Worm (Caenorhabditis elegans): ENCODE results near the gene cpl-1.

The cpl-1 gene

DNA sequence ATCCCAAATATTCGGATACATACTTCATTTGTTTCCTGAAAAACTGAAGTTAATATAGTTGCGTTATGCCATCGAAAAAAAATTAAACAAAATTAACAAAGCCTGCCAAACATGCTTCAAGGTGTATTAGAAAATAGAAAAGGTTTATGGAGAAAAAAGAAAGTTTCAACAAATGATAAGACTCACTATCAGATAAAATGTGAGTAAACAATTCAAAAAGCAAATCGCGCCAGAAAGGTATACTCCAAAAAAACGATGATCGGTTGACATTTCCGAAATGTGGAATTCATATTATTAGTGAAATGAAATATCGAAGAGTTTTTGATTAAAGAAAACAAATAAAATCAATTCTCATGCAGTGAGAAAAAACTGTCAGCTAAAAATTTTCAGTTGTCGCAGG is 25.7 kb upstream of the cpl-1 start, which contains the start of gene Y70C5A.3:
Gene Y70C5A.3 (minus strand): TSS at position 50 of the 400 bp plus-strand sequence.
- TF ChIP-seq zip-8 (tag; optimal IDR thresholded peaks at IDR 0.05): no peak
- TF ChIP-seq mab-5 (tag; optimal IDR thresholded peaks at IDR 0.05): no peak
- TF ChIP-seq nhr-2 (tag; optimal IDR thresholded peaks at IDR 0.05): no peak
- TF ChIP-seq ces-1 (GFP tag; optimal IDR thresholded peaks at IDR 0.05): no peak
- no peak for TF ChIP-seq sem-2 (GFP tag; optimal IDR thresholded peaks at IDR 0.05)
- no peak for TF ChIP-seq bed-3 (GFP tag; optimal IDR thresholded peaks at IDR 0.05)
- TF ChIP-seq nhr-76 (tag; optimal IDR thresholded peaks at IDR 0.05): no peak

DNA sequence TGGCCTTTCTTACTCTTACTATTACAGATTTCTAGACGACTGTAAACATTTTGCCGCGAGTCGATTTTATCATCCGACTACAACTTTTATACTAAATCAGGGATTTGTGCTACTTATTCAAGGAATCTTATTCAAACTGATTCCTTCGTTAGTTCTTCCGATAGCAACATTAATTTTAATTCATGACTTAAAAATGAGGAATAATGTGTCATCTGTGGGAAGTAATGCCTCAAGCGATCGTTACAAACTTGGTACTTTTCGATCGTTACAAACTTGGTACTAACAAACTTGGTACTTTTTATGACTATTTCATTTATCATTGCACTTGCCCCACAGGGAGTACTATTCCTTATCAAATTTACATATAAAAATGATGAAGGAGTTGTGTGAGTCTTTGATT is 22.3 kb upstream of the cpl-1 start, which contains the start of gene Y70C5A.4:
Gene Y70C5A.4 (plus strand): TSS at position 301 of the 400 bp plus-strand sequence.
- no peak for TF ChIP-seq ceh-43 (GFP tag; optimal IDR thresholded peaks at IDR 0.05)
- no peak for TF ChIP-seq cnd-1 (tag; optimal IDR thresholded peaks at IDR 0.05)
- no peak for TF ChIP-seq sem-2 (GFP tag; optimal IDR thresholded peaks at IDR 0.05)
- no peak for TF ChIP-seq flh-1 (GFP tag; optimal IDR thresholded peaks at IDR 0.05)
- TF ChIP-seq ces-1 (GFP tag; optimal IDR thresholded peaks at IDR 0.05): no peak
- TF ChIP-seq nhr-28 (tag; optimal IDR thresholded peaks at IDR 0.05): no peak
- no peak for TF ChIP-seq hlh-1 (tag; optimal IDR thresholded peaks at IDR 0.05)
- TF ChIP-seq tbx-8 (GFP tag; optimal IDR thresholded peaks at IDR 0.05): no peak
- no peak for TF ChIP-seq pha-4 (tag; optimal IDR thresholded peaks at IDR 0.05)
- TF ChIP-seq bed-3 (GFP tag; optimal IDR thresholded peaks at IDR 0.05): no peak
- no peak for TF ChIP-seq lin-32 (GFP tag; optimal IDR thresholded peaks at IDR 0.05)
- no peak for TF ChIP-seq ztf-11 (tag; optimal IDR thresholded peaks at IDR 0.05)
- TF ChIP-seq mls-2 (tag; optimal IDR thresholded peaks at IDR 0.05): no peak
- no peak for TF ChIP-seq elt-1 (tag; optimal IDR thresholded peaks at IDR 0.05; ENCODE audit: borderline replicate concordance, insufficient read depth)

DNA sequence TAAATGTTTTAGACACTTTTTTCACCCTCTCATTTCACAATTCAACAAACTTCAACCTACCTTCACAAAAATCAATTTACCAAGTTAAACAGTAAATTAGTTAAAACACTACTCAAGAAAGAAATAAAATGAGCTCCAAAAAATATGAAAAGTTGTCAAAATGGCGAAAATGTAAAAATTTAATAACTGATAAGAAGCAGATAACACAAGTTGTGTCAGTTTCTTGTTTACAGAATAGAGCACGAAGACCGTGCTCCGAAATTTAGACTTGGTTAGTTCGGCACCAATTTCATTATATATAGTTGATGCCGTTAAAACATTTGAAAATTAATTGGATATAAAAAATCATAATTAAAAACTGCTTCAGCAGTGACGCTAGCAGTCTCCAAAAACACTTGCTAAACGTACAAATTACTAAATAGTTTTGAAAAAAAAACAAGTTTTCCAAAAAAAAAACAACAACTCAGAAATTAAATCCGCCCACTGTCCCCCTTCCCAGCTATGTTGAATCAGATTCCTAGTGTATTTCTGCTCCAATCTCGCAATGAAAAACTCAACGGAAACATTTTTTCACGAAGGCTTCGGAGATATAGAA is 15.7 kb upstream of the cpl-1 start, which contains the start of gene srw-54:
Gene srw-54 (plus strand): TSS at position 545 of the 595 bp plus-strand sequence.
- TF ChIP-seq ham-2 (GFP tag; optimal IDR thresholded peaks at IDR 0.05): no peak
- no peak for TF ChIP-seq sem-2 (GFP tag; optimal IDR thresholded peaks at IDR 0.05)
- no peak for TF ChIP-seq mab-5 (tag; optimal IDR thresholded peaks at IDR 0.05)
- no peak for TF ChIP-seq bed-3 (GFP tag; optimal IDR thresholded peaks at IDR 0.05)
- TF ChIP-seq nhr-28 (tag; optimal IDR thresholded peaks at IDR 0.05): no peak
- TF ChIP-seq lsy-2 (tag; optimal IDR thresholded peaks at IDR 0.05): no peak

DNA sequence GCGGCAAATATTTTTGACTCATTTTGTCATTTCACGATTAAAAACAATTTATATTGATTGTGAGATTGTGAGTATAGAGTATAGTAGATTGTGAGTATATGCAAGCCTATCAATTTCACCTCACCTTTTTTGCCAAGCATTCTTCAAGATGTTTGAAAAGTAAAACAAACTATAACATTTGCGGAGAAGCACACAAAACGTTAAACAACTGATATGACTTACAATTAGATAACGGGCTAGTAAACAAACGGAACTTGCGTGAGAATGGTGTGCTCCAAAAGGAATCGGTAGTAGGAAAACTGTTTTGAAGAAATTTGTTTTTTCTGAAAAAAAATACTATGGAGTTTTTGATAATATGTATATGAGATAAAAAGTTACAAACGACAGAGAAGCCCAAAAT is 14.9 kb upstream of the cpl-1 start:
- no peak for TF ChIP-seq bed-3 (GFP tag; optimal IDR thresholded peaks at IDR 0.05)
- TF ChIP-seq ceh-39 (tag; optimal IDR thresholded peaks at IDR 0.05): no peak
- TF ChIP-seq zip-8 (tag; optimal IDR thresholded peaks at IDR 0.05): no peak
- no peak for TF ChIP-seq lin-13 (tag; optimal IDR thresholded peaks at IDR 0.05)
- no peak for TF ChIP-seq elt-1 (tag; optimal IDR thresholded peaks at IDR 0.05; ENCODE audit: borderline replicate concordance, insufficient read depth)
- no peak for TF ChIP-seq unc-120 (tag; optimal IDR thresholded peaks at IDR 0.05; ENCODE audit: poor library complexity, severe bottlenecking)
- TF ChIP-seq ces-1 (GFP tag; optimal IDR thresholded peaks at IDR 0.05): no peak
- TF ChIP-seq flh-1 (GFP tag; optimal IDR thresholded peaks at IDR 0.05): no peak
- no peak for TF ChIP-seq nhr-12 (tag; optimal IDR thresholded peaks at IDR 0.05)

DNA sequence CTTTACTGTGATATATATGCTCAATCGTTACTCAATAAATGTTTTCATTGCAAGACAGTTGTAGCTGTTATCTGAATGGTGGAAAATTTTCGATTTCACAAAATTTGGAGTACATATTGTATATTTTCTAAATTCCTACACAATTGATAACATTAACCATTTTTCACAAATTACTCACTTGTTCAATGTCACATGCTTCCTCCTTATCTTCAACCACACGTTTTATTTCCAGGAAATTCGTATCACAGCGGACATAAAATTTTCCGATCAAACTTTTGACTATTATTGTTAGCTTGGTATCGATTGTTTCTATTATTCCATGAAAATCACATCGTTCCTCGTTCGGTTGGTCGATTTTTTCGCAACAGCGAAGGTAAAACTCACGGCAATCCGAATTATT is 13.3 kb upstream of the cpl-1 start:
- TF ChIP-seq nhr-28 (tag; optimal IDR thresholded peaks at IDR 0.05) (no peak), ces-1 (GFP tag; optimal IDR thresholded peaks at IDR 0.05) (no peak), sptf-1 (tag; optimal IDR thresholded peaks at IDR 0.05) (no peak), nhr-76 (tag; optimal IDR thresholded peaks at IDR 0.05) (no peak), tbx-8 (GFP tag; optimal IDR thresholded peaks at IDR 0.05) (no peak), nhr-237 (tag; optimal IDR thresholded peaks at IDR 0.05) (no peak), elt-1 (tag; optimal IDR thresholded peaks at IDR 0.05; ENCODE audit: borderline replicate concordance, insufficient read depth) (no peak), drap-1 (GFP tag; optimal IDR thresholded peaks at IDR 0.05) (no peak), blmp-1 (tag; optimal IDR thresholded peaks at IDR 0.05) (no peak), ham-2 (GFP tag; optimal IDR thresholded peaks at IDR 0.05) (no peak), pha-4 (tag; optimal IDR thresholded peaks at IDR 0.05) (no peak), unc-120 (tag; optimal IDR thresholded peaks at IDR 0.05; ENCODE audit: poor library complexity, severe bottlenecking) (no peak), lin-13 (tag; optimal IDR thresholded peaks at IDR 0.05) (no peak), flh-1 (GFP tag; optimal IDR thresholded peaks at IDR 0.05) (no peak), ceh-39 (tag; optimal IDR thresholded peaks at IDR 0.05) (no peak), mab-5 (tag; optimal IDR thresholded peaks at IDR 0.05) (no peak), ztf-11 (tag; optimal IDR thresholded peaks at IDR 0.05) (no peak)
